Worm (Caenorhabditis elegans): ENCODE measurements around the gene npr-1.

Gene npr-1

DNA sequence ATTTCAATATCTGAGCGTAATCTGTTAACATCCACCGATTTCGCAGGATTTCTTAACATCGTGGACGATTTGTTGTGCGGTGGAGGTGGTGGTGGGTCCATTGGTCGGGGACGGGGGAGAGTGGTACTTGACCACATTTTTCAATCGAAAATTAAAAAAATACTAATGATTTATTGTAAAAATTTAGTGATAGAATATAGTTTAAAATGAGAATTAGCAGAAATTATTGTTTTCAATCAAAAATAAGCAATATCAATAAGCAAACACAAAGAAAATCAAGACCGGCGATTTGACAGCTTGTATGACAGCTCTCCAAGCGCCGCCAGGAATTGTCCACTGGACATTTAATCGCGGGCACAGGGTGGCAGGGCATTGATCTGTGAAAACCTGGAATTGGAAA is 12.4 kb upstream of the npr-1 start, which contains the start of gene hum-10:
Gene hum-10 (minus strand): TSS at position 101 of the 400 bp plus-strand sequence.
- no peak for TF ChIP-seq ztf-29 (GFP tag; IDR thresholded peaks at IDR 0.05)
- TF ChIP-seq klf-2 (GFP tag; conservative IDR thresholded peaks at IDR 0.05), result no peak
- no peak for TF ChIP-seq med-1 (GFP tag; optimal IDR thresholded peaks at IDR 0.05; ENCODE audit: insufficient read depth)
- no peak for TF ChIP-seq cog-1 (tag; optimal IDR thresholded peaks at IDR 0.05)

DNA sequence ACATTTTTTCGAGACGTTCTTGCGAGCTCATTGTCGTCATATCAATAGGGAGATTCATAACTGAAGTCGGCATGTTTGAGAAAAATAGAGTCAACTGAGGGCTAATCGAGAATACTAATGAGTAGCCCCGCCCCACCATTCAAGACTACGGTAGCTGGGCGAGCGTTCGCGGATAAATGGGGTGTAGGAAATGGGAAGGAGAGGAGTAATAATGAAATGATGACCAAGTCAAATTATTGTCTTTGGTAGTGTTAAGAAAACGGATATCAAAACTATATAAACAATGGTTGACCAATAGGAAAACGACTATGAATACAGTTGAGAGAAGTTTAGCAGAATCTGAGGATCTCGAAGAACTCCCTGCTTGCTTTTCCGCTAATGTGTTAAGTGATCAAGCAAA is 8.2 kb downstream of the npr-1 start, which contains the start of gene mls-2:
Gene mls-2 (minus strand): TSS at position 101 of the 400 bp plus-strand sequence.
- TF ChIP-seq ztf-23 (GFP tag; IDR thresholded peaks at IDR 0.05) (no peak), cog-1 (tag; optimal IDR thresholded peaks at IDR 0.05) (no peak), tab-1 (GFP tag; IDR thresholded peaks at IDR 0.05) (no peak)

- no peak for TF ChIP-seq flt-1 (GFP tag; IDR thresholded peaks at IDR 0.05)
- TF ChIP-seq ztf-29 (GFP tag; IDR thresholded peaks at IDR 0.05), result no peak
- TF ChIP-seq tab-1 (GFP tag; IDR thresholded peaks at IDR 0.05), result no peak
- no peak for TF ChIP-seq T22C8.4 (GFP tag; IDR thresholded peaks at IDR 0.05)
- TF ChIP-seq cog-1 (tag; optimal IDR thresholded peaks at IDR 0.05), result no peak
These were observed 10.1 kb downstream of the npr-1 start for ce11 chrX:4759718-4760117.

DNA sequence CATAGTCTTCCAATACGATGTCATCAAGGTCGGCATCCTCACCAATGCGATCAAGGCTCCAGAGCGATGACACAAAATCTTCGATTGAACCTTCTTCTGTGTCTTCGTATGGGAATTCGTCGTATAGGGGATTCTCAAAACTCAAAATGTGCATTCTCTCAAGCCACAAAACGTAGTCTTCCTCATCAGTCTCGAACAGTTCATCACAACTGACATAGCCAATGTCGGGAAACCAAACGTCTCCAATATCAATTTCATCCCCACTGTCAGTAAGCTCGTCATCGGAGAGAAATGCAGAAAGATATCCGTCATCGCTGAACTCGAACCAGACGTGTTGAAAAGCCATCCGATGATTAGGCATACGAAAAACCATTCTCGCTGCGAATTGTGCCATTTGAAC is 15.1 kb downstream of the npr-1 start, which contains the start of gene C39E6.2:
Gene C39E6.2 (minus strand): TSS at position 394 of the 400 bp plus-strand sequence.
- TF ChIP-seq cog-1 (tag; optimal IDR thresholded peaks at IDR 0.05), result no peak
- TF ChIP-seq ref-1 (GFP tag; conservative IDR thresholded peaks at IDR 0.05), result no peak
- no peak for TF ChIP-seq med-1 (GFP tag; optimal IDR thresholded peaks at IDR 0.05; ENCODE audit: insufficient read depth)
- TF ChIP-seq T22C8.4 (GFP tag; IDR thresholded peaks at IDR 0.05), result no peak
- no peak for TF ChIP-seq ztf-23 (GFP tag; IDR thresholded peaks at IDR 0.05)
- TF ChIP-seq ztf-29 (GFP tag; IDR thresholded peaks at IDR 0.05), result no peak
- TF ChIP-seq klf-2 (GFP tag; conservative IDR thresholded peaks at IDR 0.05), result no peak

DNA sequence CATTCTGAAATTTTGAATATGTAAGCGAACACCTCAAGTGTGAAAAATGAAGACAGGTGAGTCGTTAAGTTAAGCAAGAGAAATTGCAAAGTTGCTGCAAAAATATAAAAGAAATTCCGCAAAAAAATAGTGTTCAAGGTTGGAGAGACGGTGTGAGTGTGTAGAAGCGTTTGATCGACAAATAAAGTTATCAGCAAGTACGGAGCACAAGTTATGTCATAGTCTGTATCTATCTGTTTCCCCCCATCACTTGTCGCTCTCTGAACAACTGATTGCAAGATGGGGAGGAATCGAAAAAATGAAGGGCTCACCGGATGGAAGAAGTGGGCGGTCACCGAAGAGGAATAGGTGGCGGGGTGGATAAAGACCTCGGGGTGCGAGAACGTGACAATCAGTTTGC is 20.7 kb downstream of the npr-1 start, which contains the start of gene lon-2:
Gene lon-2 (minus strand): TSS at position 4 of the 400 bp plus-strand sequence.
- no peak for TF ChIP-seq med-1 (GFP tag; optimal IDR thresholded peaks at IDR 0.05; ENCODE audit: insufficient read depth)
- no peak for TF ChIP-seq klf-2 (GFP tag; conservative IDR thresholded peaks at IDR 0.05)
- TF ChIP-seq T22C8.4 (GFP tag; IDR thresholded peaks at IDR 0.05), result no peak
- TF ChIP-seq flt-1 (GFP tag; IDR thresholded peaks at IDR 0.05), result no peak
- TF ChIP-seq cog-1 (tag; optimal IDR thresholded peaks at IDR 0.05), result no peak
- no peak for TF ChIP-seq ref-1 (GFP tag; conservative IDR thresholded peaks at IDR 0.05)
- TF ChIP-seq ztf-29 (GFP tag; IDR thresholded peaks at IDR 0.05), result no peak
- no peak for TF ChIP-seq tab-1 (GFP tag; IDR thresholded peaks at IDR 0.05)
- no peak for TF ChIP-seq ztf-23 (GFP tag; IDR thresholded peaks at IDR 0.05)

- TF ChIP-seq tab-1 (GFP tag; IDR thresholded peaks at IDR 0.05), result no peak
- no peak for TF ChIP-seq ztf-29 (GFP tag; IDR thresholded peaks at IDR 0.05)
- no peak for TF ChIP-seq flt-1 (GFP tag; IDR thresholded peaks at IDR 0.05)
These were observed 25.7 kb downstream of the npr-1 start for ce11 chrX:4744037-4744436.

DNA sequence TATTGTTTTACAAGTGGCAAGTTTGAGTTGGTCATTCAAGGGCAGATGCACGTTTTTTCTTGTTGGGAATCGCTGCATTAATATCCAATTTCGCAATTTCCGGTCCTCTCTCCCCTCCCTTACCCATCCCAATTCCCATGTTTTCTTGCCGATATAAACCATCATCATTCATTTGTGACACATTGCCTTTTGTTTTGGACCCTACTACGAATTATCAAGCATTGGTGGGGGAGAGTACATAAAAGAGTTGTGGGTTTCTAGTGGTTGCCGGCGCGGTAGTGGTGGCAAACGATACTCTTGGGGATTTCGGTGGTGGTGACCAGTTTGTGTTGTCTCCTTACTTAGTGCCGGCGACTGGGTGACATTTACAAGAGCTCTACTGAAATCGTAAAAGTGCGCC is 27.5 kb downstream of the npr-1 start:
- TF ChIP-seq med-1 (GFP tag; optimal IDR thresholded peaks at IDR 0.05; ENCODE audit: insufficient read depth), result no peak
- no peak for TF ChIP-seq klf-2 (GFP tag; conservative IDR thresholded peaks at IDR 0.05)
- 0 out of 2 replicates have a peak, but pooled peaks have one; percentile 27 for TF ChIP-seq flt-1 (GFP tag; IDR thresholded peaks at IDR 0.05)
- no peak for TF ChIP-seq ztf-23 (GFP tag; IDR thresholded peaks at IDR 0.05)

ce11 chrX:4740630-4741029 is 29.2 kb downstream of the npr-1 start:
- TF ChIP-seq flt-1 (GFP tag; IDR thresholded peaks at IDR 0.05) (no peak), tab-1 (GFP tag; IDR thresholded peaks at IDR 0.05) (no peak), ref-1 (GFP tag; conservative IDR thresholded peaks at IDR 0.05) (no peak), ztf-29 (GFP tag; IDR thresholded peaks at IDR 0.05) (no peak), klf-2 (GFP tag; conservative IDR thresholded peaks at IDR 0.05) (no peak), T22C8.4 (GFP tag; IDR thresholded peaks at IDR 0.05) (no peak), med-1 (GFP tag; optimal IDR thresholded peaks at IDR 0.05; ENCODE audit: insufficient read depth) (no peak), ztf-23 (GFP tag; IDR thresholded peaks at IDR 0.05) (no peak), cog-1 (tag; optimal IDR thresholded peaks at IDR 0.05) (no peak)

DNA sequence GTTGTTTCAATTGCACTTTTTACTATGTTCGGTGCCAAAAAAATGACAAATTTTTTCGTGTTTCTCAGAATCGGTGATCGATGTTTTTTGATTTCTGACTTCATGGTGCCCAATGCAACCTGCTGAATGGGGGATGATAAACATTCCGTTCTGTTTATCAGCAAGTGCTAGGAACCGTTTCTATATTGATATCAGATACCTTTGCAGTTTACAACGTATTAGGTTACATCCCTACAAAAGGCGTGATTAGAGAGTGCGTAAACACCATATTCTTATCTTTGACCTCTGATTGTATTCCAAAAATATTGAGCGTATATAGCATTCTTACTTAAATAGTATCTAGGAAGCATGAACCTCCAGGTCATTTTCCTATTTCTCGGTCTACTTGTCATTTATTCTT is 37.0 kb downstream of the npr-1 start, which contains the start of gene aman-1:
Gene aman-1 (plus strand): TSS at position 344 of the 400 bp plus-strand sequence.
- TF ChIP-seq med-1 (GFP tag; optimal IDR thresholded peaks at IDR 0.05; ENCODE audit: insufficient read depth) (no peak), ref-1 (GFP tag; conservative IDR thresholded peaks at IDR 0.05) (no peak), ztf-29 (GFP tag; IDR thresholded peaks at IDR 0.05) (no peak), ztf-23 (GFP tag; IDR thresholded peaks at IDR 0.05) (no peak), T22C8.4 (GFP tag; IDR thresholded peaks at IDR 0.05) (no peak), cog-1 (tag; optimal IDR thresholded peaks at IDR 0.05) (no peak), flt-1 (GFP tag; IDR thresholded peaks at IDR 0.05) (no peak), tab-1 (GFP tag; IDR thresholded peaks at IDR 0.05) (no peak)

ce11 chrX:4727388-4727787 is 42.4 kb downstream of the npr-1 start, which contains the start of gene acc-3:
acc-3 (minus strand) TSS chrX:4727488.
- no peak for TF ChIP-seq tab-1 (GFP tag; IDR thresholded peaks at IDR 0.05)
- TF ChIP-seq med-1 (GFP tag; optimal IDR thresholded peaks at IDR 0.05; ENCODE audit: insufficient read depth), result no peak
- TF ChIP-seq klf-2 (GFP tag; conservative IDR thresholded peaks at IDR 0.05), result no peak
- TF ChIP-seq ztf-29 (GFP tag; IDR thresholded peaks at IDR 0.05), result no peak
- TF ChIP-seq T22C8.4 (GFP tag; IDR thresholded peaks at IDR 0.05), result no peak
- no peak for TF ChIP-seq ztf-23 (GFP tag; IDR thresholded peaks at IDR 0.05)
- no peak for TF ChIP-seq flt-1 (GFP tag; IDR thresholded peaks at IDR 0.05)
- no peak for TF ChIP-seq ref-1 (GFP tag; conservative IDR thresholded peaks at IDR 0.05)

All from whole organism, midembryonic.